Fruit fly (Drosophila melanogaster) whole organism, prepupa: ENCODE results near the gene Rrp47.

ENCODE experiments used
- CG31627 ChIP-seq: fragments of 200-800 bp; sonication (Bioruptor generic); optimal IDR thresholded peaks from 3 replicates; lab custom pipeline; 2016; ENCODE audit warnings: missing biosample characterization, missing genetic modification characterization
- CG6163 ChIP-seq: fragments of 200-800 bp; sonication (Bioruptor generic); IDR thresholded peaks from 3 replicates; pipeline ENCODE4 v1.3.6; 2022; ENCODE audit warnings: missing biosample characterization, missing genetic modification characterization
- CG6808 ChIP-seq: fragments of 200-800 bp; sonication (Bioruptor generic); optimal IDR thresholded peaks from 3 replicates; lab custom pipeline; 2017; ENCODE audit warnings: missing biosample characterization, missing genetic modification characterization, mild to moderate bottlenecking, moderate library complexity, missing genetic modification reagents
- CG9139 ChIP-seq: fragments of 200-800 bp; sonication (Bioruptor generic); optimal IDR thresholded peaks from 3 replicates; lab custom pipeline; 2017; ENCODE audit warnings: missing biosample characterization, mild to moderate bottlenecking, missing genetic modification characterization
- Hr39 ChIP-seq: fragments of 200-800 bp; sonication (Bioruptor generic); optimal IDR thresholded peaks from 2 replicates; lab custom pipeline; 2016; ENCODE audit warnings: missing biosample characterization, missing genetic modification characterization
- Met ChIP-seq: fragments of 200-800 bp; sonication (Bioruptor generic); optimal IDR thresholded peaks from 3 replicates; lab custom pipeline; 2016; ENCODE audit warnings: missing biosample characterization, missing genetic modification characterization
- Sox15 ChIP-seq: fragments of 200-800 bp; sonication (Bioruptor generic); optimal IDR thresholded peaks from 3 replicates; lab custom pipeline; 2016; ENCODE audit warnings: missing biosample characterization, missing genetic modification characterization
- eg ChIP-seq: fragments of 200-800 bp; sonication (Bioruptor generic); IDR thresholded peaks from 3 replicates; pipeline ENCODE4 v1.3.6; 2022; ENCODE audit warnings: missing biosample characterization, missing genetic modification characterization
- lz ChIP-seq: fragments of 200-800 bp; sonication (Bioruptor generic); optimal IDR thresholded peaks from 3 replicates; lab custom pipeline; 2016; ENCODE audit warnings: missing biosample characterization, missing genetic modification characterization

- no peak for TF ChIP-seq CG6163
- TF ChIP-seq Sox15 = no peak
- no peak for TF ChIP-seq CG9139 (GFP tag; lab: Kevin White, UChicago)
- no peak for TF ChIP-seq Met (GFP tag; lab: Kevin White, UChicago)
- no peak for TF ChIP-seq eg (GFP tag; lab: Robert Waterston, UW)
- no peak for TF ChIP-seq CG6808 (GFP tag; lab: Kevin White, UChicago)
- TF ChIP-seq CG31627 (GFP tag; lab: Kevin White, UChicago) = no peak
- TF ChIP-seq lz (GFP tag; lab: Kevin White, UChicago) = no peak
- TF ChIP-seq Hr39 (GFP tag; lab: Kevin White, UChicago) = no peak
Observed at dm6 chrX:15991618-15992526, 47.2 kb downstream of the Rrp47 start, which contains the start of the genes CG46312, eIF5 and exd.
